Fruit fly (Drosophila melanogaster): ENCODE measurements around the gene 4E-T.

4E-T gene

DNA sequence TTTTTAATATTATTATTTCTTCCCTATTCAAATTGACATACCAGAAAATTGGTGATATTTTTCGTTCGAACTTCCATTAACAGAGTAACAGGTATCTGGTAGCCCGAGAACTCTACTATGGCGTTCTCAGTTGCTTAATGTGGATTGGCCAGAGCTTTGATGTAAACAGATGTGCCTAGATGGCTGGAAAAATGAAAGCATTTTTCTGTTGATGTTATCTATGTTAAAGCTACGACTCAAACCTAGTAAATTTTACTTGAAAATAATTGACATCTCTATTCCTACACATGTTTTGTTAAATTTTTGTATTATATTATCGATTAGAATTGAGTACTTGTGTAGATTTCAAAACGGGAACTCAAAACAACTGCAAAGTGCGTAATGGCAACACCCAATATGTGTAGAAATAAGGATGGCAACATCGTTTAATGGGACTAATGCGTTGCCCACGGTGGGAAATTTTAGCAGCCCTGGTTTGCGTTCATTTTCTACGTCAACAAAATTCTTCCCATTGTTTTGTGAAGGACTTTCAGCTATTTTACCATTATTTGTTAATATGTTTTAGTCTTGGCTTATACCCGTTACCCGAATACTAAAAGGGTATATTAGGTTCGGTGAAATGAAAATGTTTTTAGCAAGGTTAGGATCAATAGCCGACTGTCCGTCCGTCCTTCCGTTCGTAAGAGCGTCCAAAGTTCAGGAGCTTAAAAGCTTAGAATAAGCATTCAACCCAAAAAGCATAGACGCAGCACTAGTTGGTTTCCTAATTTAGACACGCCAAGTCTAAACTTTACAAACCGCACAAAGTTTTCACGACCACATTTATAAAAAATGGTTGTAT is 21.7 kb upstream of the 4E-T start (continued):
- TF ChIP-seq CG17829 (tag; optimal IDR thresholded peaks at IDR 0.05) (peak; percentile 23), CG18011 (GFP tag; optimal IDR thresholded peaks at IDR 0.05) (no peak), CG3281 (GFP tag; optimal IDR thresholded peaks at IDR 0.05) (no peak), cato (GFP tag; optimal IDR thresholded peaks at IDR 0.05; ENCODE audit: borderline replicate concordance) (no peak), CG43689 (GFP tag; IDR thresholded peaks at IDR 0.05) (no peak), CG18262 (tag; optimal IDR thresholded peaks at IDR 0.05) (peak; percentile 19), Tbp (GFP tag; optimal IDR thresholded peaks at IDR 0.05) (no peak), BtbVII (GFP tag; optimal IDR thresholded peaks at IDR 0.05) (no peak), Oaz (GFP tag; IDR thresholded peaks at IDR 0.05) (no peak), CG17328 (GFP tag; IDR thresholded peaks at IDR 0.05) (no peak), zfh2 (GFP tag; optimal IDR thresholded peaks at IDR 0.05) (no peak), Rfx (GFP tag; IDR thresholded peaks at IDR 0.05) (no peak), Ssrp (tag; optimal IDR thresholded peaks at IDR 0.05) (no peak), CG1792 (GFP tag; optimal IDR thresholded peaks at IDR 0.05) (no peak), vfl (GFP tag; optimal IDR thresholded peaks at IDR 0.05) (no peak), CG9437 (GFP tag; optimal IDR thresholded peaks at IDR 0.05) (no peak), CoRest (tag; optimal IDR thresholded peaks at IDR 0.05) (peak; percentile 17), az2 (GFP tag; optimal IDR thresholded peaks at IDR 0.05) (peak; percentile 28), Nf-YC (tag; optimal IDR thresholded peaks at IDR 0.05) (peak; percentile 80), CG13287 (GFP tag; IDR thresholded peaks at IDR 0.05; ENCODE audit: partially characterized antibody) (peak; percentile 72), vnd (GFP tag; IDR thresholded peaks at IDR 0.05; ENCODE audit: partially characterized antibody) (peak; percentile 68; the same call in 1 of the 3 replicates), CG12236 (GFP tag; optimal IDR thresholded peaks at IDR 0.05) (peak; percentile 23), bbx (GFP tag; IDR thresholded peaks at IDR 0.05; ENCODE audit: partially characterized antibody) (peak; percentile 87), CG12155 (GFP tag; optimal IDR thresholded peaks at IDR 0.05) (no peak), tap (tag; optimal IDR thresholded peaks at IDR 0.05) (no peak), CG7963 (GFP tag; IDR thresholded peaks at IDR 0.05; ENCODE audit: partially characterized antibody) (peak; percentile 63; the same call in 1 of the 3 replicates), Taf1 (GFP tag; IDR thresholded peaks at IDR 0.05) (no peak), danr (GFP tag; IDR thresholded peaks at IDR 0.05) (no peak), sens-2 (GFP tag; IDR thresholded peaks at IDR 0.05) (no peak), unpg (GFP tag; optimal IDR thresholded peaks at IDR 0.05) (peak; percentile 29), ken (GFP tag; IDR thresholded peaks at IDR 0.05) (no peak), tna (GFP tag; IDR thresholded peaks at IDR 0.05; ENCODE audit: partially characterized antibody) (peak; percentile 96), emc (GFP tag; optimal IDR thresholded peaks at IDR 0.05) (no peak), CG10274 (GFP tag; optimal IDR thresholded peaks at IDR 0.05) (no peak), ERR (GFP tag; optimal IDR thresholded peaks at IDR 0.05) (peak; percentile 9), Opbp (GFP tag; IDR thresholded peaks at IDR 0.05; ENCODE audit: partially characterized antibody) (peak; percentile 81; the same call in 2 of the 3 replicates), sisA (GFP tag; IDR thresholded peaks at IDR 0.05) (no peak), CG8290 (GFP tag; optimal IDR thresholded peaks at IDR 0.05) (peak; percentile 58), CG8290 (tag; optimal IDR thresholded peaks at IDR 0.05) (peak in 1 of 2 experiments; percentile 43), her (GFP tag; optimal IDR thresholded peaks at IDR 0.05) (no peak), NC2β (GFP tag; optimal IDR thresholded peaks at IDR 0.05) (peak; percentile 15), CG11085 (GFP tag; IDR thresholded peaks at IDR 0.05) (no peak), CG11247 (GFP tag; IDR thresholded peaks at IDR 0.05) (no peak), CG16813 (GFP tag; IDR thresholded peaks at IDR 0.05; ENCODE audit: partially characterized antibody) (peak; percentile 67), bsh (GFP tag; optimal IDR thresholded peaks at IDR 0.05) (peak in 1 of 2 experiments; percentile 39), row (GFP tag; IDR thresholded peaks at IDR 0.05) (peak; percentile 37; the same call in 1 of the 3 replicates), Hr51 (GFP tag; optimal IDR thresholded peaks at IDR 0.05) (no peak), CG9817 (tag; optimal IDR thresholded peaks at IDR 0.05) (no peak), ewg (GFP tag; optimal IDR thresholded peaks at IDR 0.05) (no peak)
